Worm (Caenorhabditis elegans): ENCODE measurements around the gene T09F5.2.

The T09F5.2 gene

ce11 chrV:15187083-15188057, 36.6 kb downstream of the T09F5.2 start, which contains the start of the genes cyn-7 and bath-36:
TSS of gene cyn-7 (minus strand) at chrV:15187378.
TSS of gene bath-36 (plus strand) at chrV:15187888.
- TF ChIP-seq nhr-84 (tag; optimal IDR thresholded peaks at IDR 0.05) (no peak), nhr-47 (tag; optimal IDR thresholded peaks at IDR 0.05) (peak; percentile 90), sup-37 (GFP tag; optimal IDR thresholded peaks at IDR 0.05) (no peak), nhr-19 (GFP tag; conservative IDR thresholded peaks at IDR 0.05) (peak; percentile 87), ceh-8 (GFP tag; optimal IDR thresholded peaks at IDR 0.05) (no peak), lin-35 (GFP tag; optimal IDR thresholded peaks at IDR 0.05) (peak; percentile 83 to 84), hlh-17 (GFP tag; optimal IDR thresholded peaks at IDR 0.05; ENCODE audit: borderline replicate concordance) (no peak), ceh-63 (GFP tag; optimal IDR thresholded peaks at IDR 0.05) (no peak), egl-27 (tag; optimal IDR thresholded peaks at IDR 0.05) (no peak), unc-62 (GFP tag; optimal IDR thresholded peaks at IDR 0.05) (no peak), pax-3 (tag; optimal IDR thresholded peaks at IDR 0.05) (peak; percentile 71), fkh-8 (tag; optimal IDR thresholded peaks at IDR 0.05) (peak; percentile 86), sox-4 (tag; optimal IDR thresholded peaks at IDR 0.05) (peak; percentile 30), C04F5.9 (tag; optimal IDR thresholded peaks at IDR 0.05) (peak; percentile 21), nhr-85 (tag) (peak; percentile 93), nhr-90 (tag; optimal IDR thresholded peaks at IDR 0.05; ENCODE audit: poor library complexity) (peak; percentile 87), lin-39 (tag; optimal IDR thresholded peaks at IDR 0.05) (peak; percentile 55), efl-1 (optimal IDR thresholded peaks at IDR 0.05) (peak; percentile 75 to 84), efl-1 (GFP tag; optimal IDR thresholded peaks at IDR 0.05 in 1 of 2) (peak; percentile 82 to 98), sptf-1 (tag; optimal IDR thresholded peaks at IDR 0.05) (no peak), unc-130 (tag; optimal IDR thresholded peaks at IDR 0.05) (peak; percentile 62), nhr-20 (tag; optimal IDR thresholded peaks at IDR 0.05) (peak; percentile 92), dpl-1 (GFP tag; optimal IDR thresholded peaks at IDR 0.05) (peak; percentile 74 to 83 (median 82)), swsn-7 (tag; optimal IDR thresholded peaks at IDR 0.05) (peak; percentile 90), ztf-11 (tag; optimal IDR thresholded peaks at IDR 0.05) (peak in 1 of 2 experiments; percentile 44), efl-3 (GFP tag; optimal IDR thresholded peaks at IDR 0.05) (no peak), pqm-1 (tag; optimal IDR thresholded peaks at IDR 0.05) (no peak), snu-23 (GFP tag; optimal IDR thresholded peaks at IDR 0.05) (peak; percentile 94), mef-2 (tag; optimal IDR thresholded peaks at IDR 0.05) (peak; percentile 1), ceh-90 (tag; optimal IDR thresholded peaks at IDR 0.05) (no peak), fkh-10 (GFP tag; optimal IDR thresholded peaks at IDR 0.05) (no peak), aha-1 (tag; optimal IDR thresholded peaks at IDR 0.05) (no peak), elt-2 (tag; optimal IDR thresholded peaks at IDR 0.05) (peak; percentile 74), ztf-4 (tag; optimal IDR thresholded peaks at IDR 0.05) (peak; percentile 30), lsy-2 (tag; optimal IDR thresholded peaks at IDR 0.05) (peak; percentile 76 to 81), hlh-4 (tag; optimal IDR thresholded peaks at IDR 0.05) (no peak), lin-14 (GFP tag; optimal IDR thresholded peaks at IDR 0.05) (peak; percentile 93), fkh-4 (tag; optimal IDR thresholded peaks at IDR 0.05; ENCODE audit: borderline replicate concordance) (no peak), nhr-77 (tag; optimal IDR thresholded peaks at IDR 0.05) (no peak), mdl-1 (tag; optimal IDR thresholded peaks at IDR 0.05) (peak in 1 of 2 experiments; percentile 71), rnt-1 (tag; optimal IDR thresholded peaks at IDR 0.05) (peak; percentile 70), jun-1 (tag; optimal IDR thresholded peaks at IDR 0.05) (peak; percentile 75), nhr-12 (tag; optimal IDR thresholded peaks at IDR 0.05) (no peak), ets-5 (GFP tag; IDR thresholded peaks at IDR 0.05) (no peak), xbp-1 (tag; optimal IDR thresholded peaks at IDR 0.05) (peak; percentile 86), vab-15 (tag; optimal IDR thresholded peaks at IDR 0.05) (no peak), lin-13 (GFP tag; optimal IDR thresholded peaks at IDR 0.05) (peak; percentile 7), isw-1 (GFP tag; IDR thresholded peaks at IDR 0.05) (peak; percentile 67), fos-1 (tag; optimal IDR thresholded peaks at IDR 0.05) (peak; percentile 40), pag-3 (tag; optimal IDR thresholded peaks at IDR 0.05; ENCODE audit: borderline replicate concordance, insufficient read depth) (peak; percentile 18)
